Worm (Caenorhabditis elegans) whole organism, L1 larva: Measurements from ENCODE around the gene dct-19.

Experiments used
- C34B4.2 ChIP-seq: sonication (generic microtip); optimal IDR thresholded peaks from 2 replicates; lab custom pipeline; 2017; ENCODE audit warnings: mild to moderate bottlenecking, missing genetic modification characterization, missing compliant biosample characterization
- F16B12.6 ChIP-seq: fragments of 150-350 bp; optimal IDR thresholded peaks from 2 replicates; lab custom pipeline; 2014; ENCODE audit warnings: missing biosample characterization, missing genetic modification characterization
- aly-2 ChIP-seq: fragments of 150-350 bp; optimal IDR thresholded peaks from 2 replicates; lab custom pipeline; 2014; ENCODE audit warnings: missing biosample characterization, missing genetic modification characterization
- ceh-63 ChIP-seq: fragments of 200-800 bp; sonication (Bioruptor generic); optimal IDR thresholded peaks from 2 replicates; lab custom pipeline; 2018; ENCODE audit warnings: mild to moderate bottlenecking, missing genetic modification characterization, missing compliant biosample characterization
- ceh-8 ChIP-seq: fragments of 200-800 bp; sonication (Bioruptor generic); optimal IDR thresholded peaks from 2 replicates; lab custom pipeline; 2018; ENCODE audit warnings: mild to moderate bottlenecking, missing genetic modification characterization, moderate library complexity, missing compliant biosample characterization
- ceh-90 ChIP-seq: sonication (generic microtip); optimal IDR thresholded peaks from 2 replicates; lab custom pipeline; 2016; ENCODE audit warnings: missing genetic modification characterization, missing compliant biosample characterization
- ces-1 ChIP-seq: fragments of 150-350 bp; optimal IDR thresholded peaks from 2 replicates; lab custom pipeline; 2014; ENCODE audit warnings: missing biosample characterization, missing genetic modification reagents, missing genetic modification characterization
- dpl-1 ChIP-seq, 3 experiments: fragments of 150-350 bp in 2 of 3; sonication (generic microtip) in 1 of 3; optimal IDR thresholded peaks; 2 replicates each; lab custom pipeline; 2014 to 2017; ENCODE audit warnings: missing biosample characterization in 3 of 3, missing genetic modification characterization in 3 of 3, missing genetic modification reagents in 3 of 3
- efl-1 ChIP-seq, 4 experiments: fragments of 150-350 bp; optimal IDR thresholded peaks in 3 of 4; peaks in 1 of 4; 1 replicate in 1 of 4; 2 replicates in 3 of 4; lab custom pipeline; 2014; ENCODE audit warnings: missing biosample characterization in 2 of 4, missing genetic modification characterization in 2 of 4, missing genetic modification reagents in 2 of 4
- efl-3 ChIP-seq: fragments of 200-800 bp; sonication (Bioruptor generic); optimal IDR thresholded peaks from 2 replicates; lab custom pipeline; 2018; ENCODE audit warnings: mild to moderate bottlenecking, missing genetic modification characterization, missing compliant biosample characterization
- egl-27 ChIP-seq, 2 experiments: fragments of 150-350 bp in 1 of 2; sonication (generic microtip); optimal IDR thresholded peaks; 3 replicates each; lab custom pipeline; 2017 to 2018; ENCODE audit warnings: missing biosample characterization in 2 of 2, missing genetic modification characterization in 2 of 2, missing genetic modification reagents in 2 of 2
- elt-2 ChIP-seq: sonication (generic microtip); optimal IDR thresholded peaks from 2 replicates; lab custom pipeline; 2016; ENCODE audit warnings: missing genetic modification characterization, mild to moderate bottlenecking, inconsistent platforms, missing compliant biosample characterization, missing genetic modification reagents
- ets-5 ChIP-seq: fragments of 200-800 bp; sonication (Bioruptor generic); IDR thresholded peaks from 2 replicates; pipeline ENCODE4 v1.3.6; 2022; ENCODE audit warnings: missing genetic modification characterization, missing compliant biosample characterization
- fkh-10 ChIP-seq: sonication (generic microtip); optimal IDR thresholded peaks from 2 replicates; lab custom pipeline; 2017; ENCODE audit warnings: missing biosample characterization, missing genetic modification reagents, missing genetic modification characterization
- fkh-4 ChIP-seq: sonication (generic microtip); optimal IDR thresholded peaks from 2 replicates; lab custom pipeline; 2016; ENCODE audit warnings: missing compliant biosample characterization, missing genetic modification characterization, borderline replicate concordance
- fos-1 ChIP-seq: fragments of 150-350 bp; optimal IDR thresholded peaks from 2 replicates; lab custom pipeline; 2014; ENCODE audit warnings: missing biosample characterization, missing genetic modification characterization
- hpl-2 ChIP-seq: fragments of 150-350 bp; optimal IDR thresholded peaks from 2 replicates; lab custom pipeline; 2014; ENCODE audit warnings: missing biosample characterization, missing genetic modification reagents, missing genetic modification characterization
- isw-1 ChIP-seq: fragments of 200-800 bp; sonication (Bioruptor generic); IDR thresholded peaks from 2 replicates; pipeline ENCODE4 v1.3.6; 2022; ENCODE audit warnings: missing genetic modification characterization, missing compliant biosample characterization
- lin-13 ChIP-seq: fragments of 150-350 bp; optimal IDR thresholded peaks from 2 replicates; lab custom pipeline; 2014; ENCODE audit warnings: missing biosample characterization, missing genetic modification reagents, missing genetic modification characterization
- lin-14 ChIP-seq: fragments of 200-800 bp; sonication (Bioruptor generic); optimal IDR thresholded peaks from 2 replicates; lab custom pipeline; 2018; ENCODE audit warnings: mild to moderate bottlenecking, missing genetic modification characterization, moderate library complexity, missing compliant biosample characterization
- lin-15B ChIP-seq: fragments of 150-350 bp; sonication (generic microtip); optimal IDR thresholded peaks from 3 replicates; lab custom pipeline; 2014; ENCODE audit warnings: missing biosample characterization, missing genetic modification characterization
- lin-35 ChIP-seq, 2 experiments: fragments of 150-350 bp; optimal IDR thresholded peaks; 2 replicates each; lab custom pipeline; 2014; ENCODE audit warnings: missing biosample characterization in 2 of 2, missing genetic modification characterization in 2 of 2, missing genetic modification reagents in 2 of 2
- mdl-1 ChIP-seq, 2 experiments: fragments of 150-350 bp; optimal IDR thresholded peaks; 2 replicates each; lab custom pipeline; 2014 to 2017; ENCODE audit warnings: missing biosample characterization in 2 of 2, missing genetic modification characterization in 2 of 2, inconsistent platforms in 1 of 2
- mef-2 ChIP-seq: fragments of 150-350 bp; optimal IDR thresholded peaks from 2 replicates; lab custom pipeline; 2014; ENCODE audit warnings: missing biosample characterization, missing genetic modification characterization
- mep-1 ChIP-seq: fragments of 150-350 bp; optimal IDR thresholded peaks from 2 replicates; lab custom pipeline; 2014; ENCODE audit warnings: missing biosample characterization, missing genetic modification characterization
- nhr-19 ChIP-seq: fragments of 200-800 bp; sonication (Bioruptor generic); conservative IDR thresholded peaks from 2 replicates; pipeline ENCODE4 v1.3.6; 2022; ENCODE audit warnings: missing genetic modification characterization, missing compliant biosample characterization
- nhr-237 ChIP-seq: fragments of 150-350 bp; optimal IDR thresholded peaks from 2 replicates; lab custom pipeline; 2014; ENCODE audit warnings: missing biosample characterization, missing genetic modification characterization
- nhr-47 ChIP-seq: sonication (generic microtip); optimal IDR thresholded peaks from 2 replicates; lab custom pipeline; 2016; ENCODE audit warnings: mild to moderate bottlenecking, missing genetic modification characterization, moderate library complexity, missing compliant biosample characterization
- nhr-76 ChIP-seq: sonication (generic microtip); optimal IDR thresholded peaks from 2 replicates; lab custom pipeline; 2017; ENCODE audit warnings: missing biosample characterization, missing genetic modification characterization
- nhr-84 ChIP-seq: sonication (generic microtip); optimal IDR thresholded peaks from 2 replicates; lab custom pipeline; 2017; ENCODE audit warnings: missing biosample characterization, missing genetic modification characterization
- nhr-90 ChIP-seq: sonication (generic microtip); optimal IDR thresholded peaks from 2 replicates; lab custom pipeline; 2016; ENCODE audit warnings: mild to moderate bottlenecking, missing genetic modification characterization, missing compliant biosample characterization; ENCODE audit not compliant: poor library complexity
- pag-3 ChIP-seq: sonication (generic microtip); optimal IDR thresholded peaks from 2 replicates; lab custom pipeline; 2017; ENCODE audit warnings: missing genetic modification characterization, mild to moderate bottlenecking, missing compliant biosample characterization, antibody characterized with exemption, borderline replicate concordance; ENCODE audit not compliant: insufficient read depth
- snpc-4 ChIP-seq: fragments of 150-350 bp; optimal IDR thresholded peaks from 2 replicates; lab custom pipeline; 2014; ENCODE audit warnings: missing biosample characterization, missing genetic modification characterization
- snu-23 ChIP-seq: sonication (generic microtip); optimal IDR thresholded peaks from 2 replicates; lab custom pipeline; 2016; ENCODE audit warnings: missing genetic modification characterization, missing compliant biosample characterization
- sox-4 ChIP-seq: sonication (generic microtip); optimal IDR thresholded peaks from 2 replicates; lab custom pipeline; 2016; ENCODE audit warnings: missing genetic modification characterization, missing compliant biosample characterization
- sptf-1 ChIP-seq: fragments of 150-350 bp; optimal IDR thresholded peaks from 2 replicates; lab custom pipeline; 2014; ENCODE audit warnings: missing biosample characterization, missing genetic modification characterization
- sup-37 ChIP-seq: fragments of 200-800 bp; sonication (Bioruptor generic); optimal IDR thresholded peaks from 2 replicates; lab custom pipeline; 2018; ENCODE audit warnings: mild to moderate bottlenecking, missing genetic modification characterization, missing compliant biosample characterization
- unc-62 ChIP-seq: fragments of 150-350 bp; optimal IDR thresholded peaks from 2 replicates; lab custom pipeline; 2014; ENCODE audit warnings: missing biosample characterization, missing genetic modification reagents, missing genetic modification characterization
- unc-98 ChIP-seq: fragments of 200-800 bp; sonication (Bioruptor generic); IDR thresholded peaks from 2 replicates; pipeline ENCODE4 v1.3.6; 2022; ENCODE audit warnings: missing genetic modification characterization, missing compliant biosample characterization
- vab-15 ChIP-seq: sonication (generic microtip); optimal IDR thresholded peaks from 2 replicates; lab custom pipeline; 2017; ENCODE audit warnings: missing genotype, mild to moderate bottlenecking, missing genetic modification characterization, missing compliant biosample characterization

dct-19 gene

DNA sequence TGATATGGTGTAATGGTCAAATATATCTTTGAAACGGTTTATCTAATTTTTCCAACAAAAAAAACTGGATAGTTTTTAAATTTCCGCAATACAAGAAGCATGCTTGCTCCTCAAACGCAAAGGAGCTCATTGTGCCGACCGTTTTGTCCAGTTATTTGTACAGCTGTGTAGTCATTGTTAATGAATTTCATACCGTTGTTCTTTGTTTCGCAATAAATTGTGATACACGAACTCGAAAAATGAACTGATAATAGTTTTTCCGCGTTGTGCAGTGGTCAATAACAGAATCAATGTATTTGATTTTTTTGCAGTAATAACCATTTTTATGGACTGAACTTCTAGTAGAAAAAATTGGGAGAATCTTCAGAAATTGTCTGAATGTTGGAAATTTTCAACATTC is 43.9 kb upstream of the dct-19 start:
- TF ChIP-seq elt-2 (tag; lab: Kevin White, UChicago) = peak; percentile 4
- no peak for TF ChIP-seq unc-98 (GFP tag; lab: Robert Waterston, UW)
- no peak for TF ChIP-seq efl-1 (optimal IDR thresholded peaks at IDR 0.05; lab: Kevin White, UChicago)
- TF ChIP-seq efl-1 (GFP tag; optimal IDR thresholded peaks at IDR 0.05 in 1 of 2; lab: Kevin White, UChicago) = peak in 1 of 2 experiments; percentile 81

DNA sequence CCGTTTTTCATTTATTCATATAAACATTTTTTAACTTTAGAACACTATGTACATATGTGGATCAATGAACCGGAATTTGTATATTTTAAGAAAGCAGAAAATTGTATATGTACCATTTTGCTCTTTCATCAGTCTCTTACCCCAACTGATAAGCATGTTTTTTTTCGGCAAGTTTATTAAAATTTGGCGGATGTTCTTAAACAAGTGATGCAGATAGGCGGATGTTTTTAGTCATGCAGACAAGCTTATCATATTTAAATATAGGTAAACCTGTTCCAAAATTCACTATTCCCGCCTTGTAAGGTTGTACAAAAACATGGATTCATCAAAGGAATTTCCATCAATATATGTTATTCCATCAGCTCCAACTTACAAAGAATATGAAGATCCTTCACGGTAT is 43.3 kb upstream of the dct-19 start, which contains the start of gene K08D8.9:
Gene K08D8.9 (plus strand): TSS at position 301 of the 400 bp plus-strand sequence.
- no peak for TF ChIP-seq nhr-19
- TF ChIP-seq ces-1 (GFP tag; lab: Kevin White, UChicago) = no peak
- no peak for TF ChIP-seq sptf-1 (tag; lab: Kevin White, UChicago)
- TF ChIP-seq vab-15 (tag; lab: Kevin White, UChicago) = no peak
- no peak for TF ChIP-seq sox-4 (tag; lab: Kevin White, UChicago)
- TF ChIP-seq lin-15B = no peak
- no peak for TF ChIP-seq efl-3 (GFP tag; lab: Kevin White, UChicago)
- no peak for TF ChIP-seq dpl-1 (GFP tag; optimal IDR thresholded peaks at IDR 0.05; lab: Kevin White, UChicago)
- TF ChIP-seq unc-98 (GFP tag; lab: Robert Waterston, UW) = no peak
- no peak for TF ChIP-seq fkh-10 (GFP tag; lab: Kevin White, UChicago)
- TF ChIP-seq sup-37 (GFP tag; lab: Kevin White, UChicago) = no peak

ce11 chrIV:12900267-12900666 is 42.5 kb upstream of the dct-19 start, which contains the start of gene K08D8.10:
K08D8.10 (plus strand) TSS chrIV:12900567.
- TF ChIP-seq nhr-76 (no peak), nhr-90 (tag; lab: Kevin White, UChicago) (no peak), F16B12.6 (tag; lab: Kevin White, UChicago) (no peak), fos-1 (tag; lab: Kevin White, UChicago) (no peak), snpc-4 (no peak), snu-23 (GFP tag; lab: Kevin White, UChicago) (no peak), fkh-4 (no peak)

- TF ChIP-seq nhr-237 (tag; lab: Kevin White, UChicago) (no peak), unc-62 (GFP tag; lab: Kevin White, UChicago) (no peak), lin-35 (GFP tag; optimal IDR thresholded peaks at IDR 0.05; lab: Kevin White, UChicago) (peak in 1 of 2 experiments; percentile 15), mef-2 (no peak), lin-13 (GFP tag; lab: Kevin White, UChicago) (no peak), nhr-90 (tag; lab: Kevin White, UChicago) (no peak), ceh-63 (GFP tag; lab: Kevin White, UChicago) (no peak), aly-2 (tag; lab: Kevin White, UChicago) (no peak), elt-2 (tag; lab: Kevin White, UChicago) (peak; percentile 83)
- TF ChIP-seq, all 84 proteins: peak for 2
Observed at ce11 chrIV:12901602-12902001, 41.1 kb upstream of the dct-19 start.

- TF ChIP-seq elt-2 (tag; lab: Kevin White, UChicago) (peak; percentile 49), isw-1 (GFP tag; lab: Robert Waterston, UW) (no peak)
- TF ChIP-seq, all 84 proteins: peak for 1
Observed at ce11 chrIV:12902430-12903110, 40.2 kb upstream of the dct-19 start, which contains the start of gene K08D8.2. K08D8.2 (plus strand) TSS chrIV:12903060.

DNA sequence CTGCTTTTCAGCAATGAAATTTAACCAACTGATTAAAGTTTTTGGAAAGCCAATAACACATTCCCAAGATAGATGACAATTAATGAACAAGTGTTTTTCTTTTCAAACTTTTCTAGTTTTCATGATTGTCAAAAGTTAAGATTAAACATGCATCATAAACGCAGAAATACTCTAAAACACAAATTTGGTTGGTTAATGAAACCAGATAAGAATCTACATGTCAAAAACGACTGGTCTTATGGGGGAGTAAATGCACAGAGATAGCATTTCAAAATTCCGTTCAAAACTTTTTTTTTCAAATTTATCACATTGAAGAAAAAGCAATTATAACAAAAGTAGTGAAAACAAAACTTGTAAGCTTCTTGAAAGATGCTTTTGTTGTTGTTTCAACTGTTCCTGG is 39.0 kb upstream of the dct-19 start:
- TF ChIP-seq pag-3 (tag; lab: Kevin White, UChicago) = no peak
- TF ChIP-seq egl-27 (tag; optimal IDR thresholded peaks at IDR 0.05; lab: Kevin White, UChicago) = no peak
- TF ChIP-seq sptf-1 (tag; lab: Kevin White, UChicago) = no peak
- TF ChIP-seq mdl-1 (tag; optimal IDR thresholded peaks at IDR 0.05; lab: Kevin White, UChicago) = no peak
- TF ChIP-seq ets-5 (GFP tag; lab: Robert Waterston, UW) = no peak
- no peak for TF ChIP-seq lin-14 (GFP tag; lab: Kevin White, UChicago)
- no peak for TF ChIP-seq hpl-2
- TF ChIP-seq C34B4.2 (tag; lab: Kevin White, UChicago) = no peak
- TF ChIP-seq mep-1 (tag; lab: Kevin White, UChicago) = no peak
- TF ChIP-seq ceh-90 = no peak
- no peak for TF ChIP-seq nhr-84
- no peak for TF ChIP-seq ceh-8 (GFP tag; lab: Kevin White, UChicago)
- no peak for TF ChIP-seq nhr-237 (tag; lab: Kevin White, UChicago)
- TF ChIP-seq nhr-47 (tag; lab: Kevin White, UChicago) = no peak
